Worm (Caenorhabditis elegans): ENCODE measurements around the gene dnj-23.

DNA sequence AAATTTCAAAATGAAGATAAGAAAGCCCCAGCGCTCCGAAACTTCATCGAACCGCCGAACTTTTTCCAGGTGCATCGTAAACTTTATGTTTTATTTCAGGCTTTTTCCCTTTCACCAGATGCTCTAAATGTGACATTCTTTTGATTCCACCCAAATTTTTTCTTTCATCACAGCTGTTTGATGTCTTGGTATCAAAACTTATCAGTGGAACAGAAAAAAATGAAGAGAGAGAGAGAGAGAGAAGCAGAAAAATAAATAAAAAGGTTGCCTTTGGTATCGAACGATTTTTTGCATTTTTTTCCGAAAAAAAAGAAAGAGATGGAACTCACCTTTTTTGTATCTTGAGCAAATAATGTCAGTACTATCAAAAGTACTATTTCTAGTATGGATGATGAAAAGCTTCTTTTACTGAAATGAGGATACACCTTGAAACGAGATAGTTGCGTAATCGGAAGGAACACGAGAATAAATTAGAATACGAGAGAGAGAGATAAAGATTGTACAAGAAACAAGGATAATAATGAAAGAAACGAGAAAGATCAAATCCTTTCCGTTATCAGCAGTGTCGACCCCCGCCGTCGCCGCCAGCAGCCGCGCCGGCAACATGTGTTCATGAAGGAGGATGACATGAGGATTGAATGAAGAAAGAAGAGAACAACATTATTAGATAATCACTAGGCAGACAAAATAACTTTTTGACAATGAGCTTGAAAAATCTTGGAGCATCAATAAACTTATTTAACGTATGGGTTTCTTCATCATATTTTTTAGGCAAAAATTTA, 32.1 kb downstream of the dnj-23 start:
- TF ChIP-seq nhr-6 (tag; optimal IDR thresholded peaks at IDR 0.05), result no peak
- TF ChIP-seq nhr-11 (tag; optimal IDR thresholded peaks at IDR 0.05), result no peak
